Fruit fly (Drosophila melanogaster): ENCODE results near the gene Mst98Ca.
A peak's percentile ranks its signal among the peaks of the same experiment; 100 is the strongest.

The Mst98Ca gene

DNA sequence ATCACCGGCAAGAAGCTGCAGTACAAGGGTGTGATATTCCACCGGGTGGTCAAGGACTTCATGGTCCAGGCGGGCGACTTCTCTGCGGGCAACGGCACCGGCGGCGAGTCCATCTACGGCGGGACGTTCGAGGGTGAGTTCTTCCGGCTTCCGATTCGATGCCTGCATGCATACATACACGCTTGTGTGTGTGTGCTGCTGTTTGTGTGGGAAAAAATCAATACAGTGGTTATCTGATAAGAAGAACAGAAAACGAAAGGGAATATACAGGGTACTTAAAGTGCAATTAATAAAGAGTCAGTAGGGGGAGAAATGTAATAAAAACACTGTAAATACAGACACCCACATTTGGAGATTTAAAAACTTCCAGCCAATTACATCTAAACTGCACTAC is 49.5 kb downstream of the Mst98Ca start:
- no peak for TF ChIP-seq CG10348 (GFP tag; IDR thresholded peaks at IDR 0.05)
- peak; percentile 18; the same call in 2 of the 3 replicates for TF ChIP-seq fd96Ca (GFP tag; IDR thresholded peaks at IDR 0.05)
- peak; percentile 18 for TF ChIP-seq Ets98B (GFP tag; IDR thresholded peaks at IDR 0.05)
- TF ChIP-seq CG12605 (GFP tag; IDR thresholded peaks at IDR 0.05): peak; percentile 18; the same call in 1 of the 2 replicates
- peak; percentile 47 for TF ChIP-seq CG14655 (GFP tag; optimal IDR thresholded peaks at IDR 0.05)
- peak; percentile 45; the same call in 1 of the 3 replicates for TF ChIP-seq CG4496 (GFP tag; IDR thresholded peaks at IDR 0.05)
- peak; percentile 16 for TF ChIP-seq CG8301 (tag; optimal IDR thresholded peaks at IDR 0.05)
- no peak for TF ChIP-seq CG15710 (tag; optimal IDR thresholded peaks at IDR 0.05)
